Worm (Caenorhabditis elegans) whole organism, mixed stage, embryonic: ENCODE data around the gene M02H5.8.

Experiments used
- ceh-83 ChIP-seq: fragments of 200-800 bp; sonication (Bioruptor generic); optimal IDR thresholded peaks from 2 replicates; lab custom pipeline; 2018; ENCODE audit warnings: mild to moderate bottlenecking, missing genetic modification characterization, missing compliant biosample characterization
- ham-2 ChIP-seq: fragments of 200-800 bp; sonication (Bioruptor generic); optimal IDR thresholded peaks from 2 replicates; lab custom pipeline; 2018; ENCODE audit warnings: mild to moderate bottlenecking, missing genetic modification characterization, missing compliant biosample characterization
- mls-2 ChIP-seq: sonication (generic microtip); optimal IDR thresholded peaks from 2 replicates; lab custom pipeline; 2016; ENCODE audit warnings: mild to moderate bottlenecking, missing genetic modification characterization, moderate library complexity, missing compliant biosample characterization
- ztf-11 ChIP-seq: fragments of 150-350 bp; optimal IDR thresholded peaks from 2 replicates; lab custom pipeline; 2014; ENCODE audit warnings: missing biosample characterization, missing genetic modification characterization

DNA sequence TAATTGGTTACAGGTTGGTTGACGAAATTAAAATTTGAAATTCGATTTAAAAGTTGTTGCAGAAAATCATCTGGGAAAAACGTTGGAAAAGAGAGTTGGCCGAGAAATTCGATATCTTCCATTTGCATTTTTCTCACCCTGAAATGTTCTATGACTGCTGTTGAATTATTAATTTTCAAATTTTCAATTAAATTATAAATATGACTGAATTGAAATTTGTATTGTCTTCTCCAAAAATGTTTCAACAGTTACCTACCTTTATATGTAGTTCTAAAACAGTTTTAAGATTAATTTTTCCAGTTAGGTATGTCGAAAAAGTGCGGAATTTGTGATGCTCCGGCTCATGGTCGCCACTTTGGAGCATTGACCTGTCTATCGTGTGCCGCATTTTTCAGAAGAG, 36.9 kb downstream of the M02H5.8 start, which contains the start of gene nhr-211:
- TF ChIP-seq ham-2 (GFP tag; lab: Kevin White, UChicago), result no peak
- no peak for TF ChIP-seq ztf-11 (tag; lab: Kevin White, UChicago)
- TF ChIP-seq ceh-83 (GFP tag; lab: Kevin White, UChicago), result no peak
- TF ChIP-seq mls-2, result no peak
